Fruit fly (Drosophila melanogaster): Measurements from ENCODE around the gene mat.

DNA sequence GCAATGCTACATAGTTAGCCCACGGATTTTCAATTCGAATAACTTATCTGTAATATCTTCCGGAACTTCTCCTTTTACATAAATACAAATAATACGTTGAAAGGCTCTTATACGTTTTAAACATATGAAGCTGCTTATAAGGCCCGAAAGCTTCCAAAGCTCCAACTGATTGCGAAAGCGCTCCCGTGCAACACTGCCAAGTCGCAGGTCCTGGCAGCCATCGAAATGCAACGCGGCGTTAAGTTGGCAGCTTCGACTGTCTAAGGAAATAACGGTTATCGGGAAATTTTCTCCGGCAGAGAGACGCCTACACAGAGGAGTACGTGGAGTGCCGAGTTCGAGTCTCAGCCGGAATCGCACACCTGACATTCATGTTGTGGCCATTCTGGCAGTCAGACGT, 11.0 kb downstream of the mat start, which contains the start of gene Glut1:
- TF ChIP-seq psq (optimal IDR thresholded peaks at IDR 0.05) (no peak), Myc (optimal IDR thresholded peaks at IDR 0.05) (no peak), insv (optimal IDR thresholded peaks at IDR 0.05) (no peak), Sin3A (optimal IDR thresholded peaks at IDR 0.05) (no peak), h (optimal IDR thresholded peaks at IDR 0.05) (no peak)

All from Kc167 (cell line).